Worm (Caenorhabditis elegans): ENCODE measurements around the gene rsd-2.

- no peak for TF ChIP-seq lin-39 (tag; optimal IDR thresholded peaks at IDR 0.05)
- no peak for TF ChIP-seq nhr-237 (tag; optimal IDR thresholded peaks at IDR 0.05)
- TF ChIP-seq efl-1 (optimal IDR thresholded peaks at IDR 0.05), result no peak
- TF ChIP-seq efl-1 (GFP tag; optimal IDR thresholded peaks at IDR 0.05 in 1 of 2), result no peak
- TF ChIP-seq unc-86 (tag; optimal IDR thresholded peaks at IDR 0.05), result no peak
- TF ChIP-seq fkh-10 (GFP tag; optimal IDR thresholded peaks at IDR 0.05), result no peak
- TF ChIP-seq mep-1 (tag; optimal IDR thresholded peaks at IDR 0.05), result no peak
- TF ChIP-seq elt-3 (tag; optimal IDR thresholded peaks at IDR 0.05), result no peak
Observed at ce11 chrIV:13513010-13513409, 27.1 kb downstream of the rsd-2 start.
